Worm (Caenorhabditis elegans): ENCODE measurements around the gene str-32.

The str-32 gene

DNA sequence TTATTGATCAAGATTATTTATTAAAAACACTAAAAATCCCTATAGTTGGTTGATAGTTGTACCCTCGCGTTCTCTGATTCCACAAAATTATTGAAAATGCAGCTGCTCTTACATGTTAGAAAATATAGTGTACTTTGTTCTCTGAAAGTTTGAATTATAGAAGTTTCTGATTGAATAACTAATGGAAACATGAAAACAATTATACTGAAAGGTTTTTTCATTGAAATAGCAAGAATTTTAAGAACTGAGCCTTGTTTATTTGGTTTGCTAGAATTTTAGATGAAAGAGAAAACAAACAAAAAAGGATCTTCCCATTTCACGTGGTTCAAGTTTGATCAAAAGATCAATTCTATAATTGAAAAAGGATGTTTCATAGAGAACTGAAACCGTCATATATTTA lies 13.7 kb downstream of the str-32 start:
- no peak for TF ChIP-seq hlh-8 (tag; optimal IDR thresholded peaks at IDR 0.05)
- TF ChIP-seq gmeb-2 (tag; optimal IDR thresholded peaks at IDR 0.05) = no peak
- no peak for TF ChIP-seq K09A11.1 (tag; optimal IDR thresholded peaks at IDR 0.05; ENCODE audit: insufficient read depth)
- TF ChIP-seq Y22D7AL.16 (tag; optimal IDR thresholded peaks at IDR 0.05) = no peak
- TF ChIP-seq lim-6 (tag; optimal IDR thresholded peaks at IDR 0.05) = no peak
- TF ChIP-seq ceh-18 (tag; optimal IDR thresholded peaks at IDR 0.05) = no peak
- no peak for TF ChIP-seq hlh-6 (tag; optimal IDR thresholded peaks at IDR 0.05)
- TF ChIP-seq nfya-1 (tag; optimal IDR thresholded peaks at IDR 0.05) = no peak
- no peak for TF ChIP-seq C38D4.7 (GFP tag; optimal IDR thresholded peaks at IDR 0.05)
- no peak for TF ChIP-seq pqm-1 (tag; optimal IDR thresholded peaks at IDR 0.05)
- TF ChIP-seq pat-9 (tag; optimal IDR thresholded peaks at IDR 0.05) = no peak
- no peak for TF ChIP-seq unc-86 (tag; optimal IDR thresholded peaks at IDR 0.05)
- no peak for TF ChIP-seq ttx-3 (tag; optimal IDR thresholded peaks at IDR 0.05)
- no peak for TF ChIP-seq hlh-15 (tag; optimal IDR thresholded peaks at IDR 0.05)
- no peak for TF ChIP-seq mec-3 (tag; optimal IDR thresholded peaks at IDR 0.05; ENCODE audit: borderline replicate concordance)
- no peak for TF ChIP-seq fkh-10 (GFP tag; optimal IDR thresholded peaks at IDR 0.05)
- no peak for TF ChIP-seq ama-1 (optimal IDR thresholded peaks at IDR 0.05)
- TF ChIP-seq nhr-11 (tag; optimal IDR thresholded peaks at IDR 0.05) = no peak

DNA sequence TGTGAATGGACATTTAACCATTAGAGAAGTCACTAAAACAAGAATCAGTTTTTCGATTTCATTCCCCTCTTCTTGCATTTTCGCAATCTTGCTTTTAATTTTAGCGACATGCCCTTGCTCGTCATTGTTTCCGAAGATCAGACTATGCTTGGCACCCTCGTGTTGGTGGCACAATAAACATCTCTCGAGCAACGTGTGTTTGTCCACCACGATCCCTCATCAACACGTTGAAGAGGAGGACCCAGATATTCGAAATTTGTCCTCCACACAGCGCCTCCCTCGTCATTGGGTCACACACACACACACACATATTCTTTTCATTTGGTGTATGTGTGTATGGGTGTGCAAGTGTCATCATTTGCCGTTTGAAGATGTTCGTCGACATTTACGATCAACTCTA lies 15.9 kb downstream of the str-32 start, which contains the start of gene srd-32:
TSS of gene srd-32 (plus strand) at position 301 of the 400 bp plus-strand sequence.
- no peak for TF ChIP-seq pag-3 (tag; optimal IDR thresholded peaks at IDR 0.05; ENCODE audit: borderline replicate concordance)
- TF ChIP-seq T23F11.4 (GFP tag; optimal IDR thresholded peaks at IDR 0.05) = no peak
- no peak for TF ChIP-seq pha-4 (tag; optimal IDR thresholded peaks at IDR 0.05)
- TF ChIP-seq dve-1 (tag; optimal IDR thresholded peaks at IDR 0.05) = no peak
- TF ChIP-seq zip-5 (tag; optimal IDR thresholded peaks at IDR 0.05) = no peak
- TF ChIP-seq unc-55 (GFP tag; optimal IDR thresholded peaks at IDR 0.05) = no peak
- TF ChIP-seq ahr-1 (tag; optimal IDR thresholded peaks at IDR 0.05) = no peak
- no peak for TF ChIP-seq sdc-2 (tag; optimal IDR thresholded peaks at IDR 0.05)
- no peak for TF ChIP-seq dmd-4 (tag; optimal IDR thresholded peaks at IDR 0.05; ENCODE audit: borderline replicate concordance)
- TF ChIP-seq ceh-6 (GFP tag; optimal IDR thresholded peaks at IDR 0.05) = no peak
- TF ChIP-seq C38D4.7 (GFP tag; optimal IDR thresholded peaks at IDR 0.05) = no peak
- TF ChIP-seq ref-2 (tag; optimal IDR thresholded peaks at IDR 0.05) = no peak
- TF ChIP-seq odd-2 (tag; optimal IDR thresholded peaks at IDR 0.05) = no peak
- TF ChIP-seq madf-2 (tag; optimal IDR thresholded peaks at IDR 0.05) = no peak
- no peak for TF ChIP-seq lin-11 (tag; optimal IDR thresholded peaks at IDR 0.05)

DNA sequence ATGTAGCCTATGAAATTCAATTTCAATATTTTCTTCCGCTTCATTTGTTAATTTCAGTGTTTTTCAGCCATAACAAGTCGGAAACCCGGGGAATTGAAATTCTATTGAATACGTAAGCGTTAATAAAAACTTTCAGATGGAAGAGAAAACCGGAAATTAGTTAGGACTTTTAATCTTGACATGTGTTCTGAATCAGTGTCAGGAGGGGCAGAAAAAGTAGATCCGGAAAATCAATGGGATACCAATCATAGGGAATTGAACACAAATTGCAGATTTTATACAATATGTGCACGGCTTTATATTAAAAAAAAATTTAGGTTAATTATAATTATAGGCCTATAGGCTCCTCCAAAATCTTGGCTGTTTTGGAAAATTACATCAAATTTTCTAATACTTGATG lies 16.9 kb downstream of the str-32 start:
- TF ChIP-seq Y22D7AL.16 (tag; optimal IDR thresholded peaks at IDR 0.05) = no peak
- TF ChIP-seq zip-5 (tag; optimal IDR thresholded peaks at IDR 0.05) = no peak
- no peak for TF ChIP-seq rnt-1 (tag; optimal IDR thresholded peaks at IDR 0.05)
- no peak for TF ChIP-seq nfya-1 (tag; optimal IDR thresholded peaks at IDR 0.05)
- TF ChIP-seq ceh-30 (tag; optimal IDR thresholded peaks at IDR 0.05) = no peak
- TF ChIP-seq F13H6.1 (tag; optimal IDR thresholded peaks at IDR 0.05) = no peak
- no peak for TF ChIP-seq dmd-4 (tag; optimal IDR thresholded peaks at IDR 0.05; ENCODE audit: borderline replicate concordance)
- TF ChIP-seq ceh-24 (tag; optimal IDR thresholded peaks at IDR 0.05) = no peak
- no peak for TF ChIP-seq nhr-11 (tag; optimal IDR thresholded peaks at IDR 0.05)
- TF ChIP-seq T23F11.4 (GFP tag; optimal IDR thresholded peaks at IDR 0.05) = no peak
- no peak for TF ChIP-seq pha-4 (tag; optimal IDR thresholded peaks at IDR 0.05)
- TF ChIP-seq hlh-8 (tag; optimal IDR thresholded peaks at IDR 0.05) = no peak
- no peak for TF ChIP-seq hlh-30 (tag; optimal IDR thresholded peaks at IDR 0.05; ENCODE audit: insufficient read depth)
- TF ChIP-seq ref-2 (tag; optimal IDR thresholded peaks at IDR 0.05) = no peak
- TF ChIP-seq ceh-9 (tag; optimal IDR thresholded peaks at IDR 0.05) = no peak
- no peak for TF ChIP-seq lin-11 (tag; optimal IDR thresholded peaks at IDR 0.05)
- TF ChIP-seq unc-3 (GFP tag; conservative IDR thresholded peaks at IDR 0.05) = no peak
- TF ChIP-seq unc-3 (tag; optimal IDR thresholded peaks at IDR 0.05) = no peak
- no peak for TF ChIP-seq pax-1 (tag; optimal IDR thresholded peaks at IDR 0.05)
- no peak for TF ChIP-seq ceh-48 (tag; optimal IDR thresholded peaks at IDR 0.05)
